Worm (Caenorhabditis elegans) whole organism, young adult: ENCODE measurements around the gene algn-5.

ENCODE experiments used
- madf-8 ChIP-seq: fragments of 200-800 bp; sonication (Bioruptor generic); conservative IDR thresholded peaks from 2 replicates; pipeline ENCODE4 v1.3.6; 2022; ENCODE audit warnings: missing genetic modification reagents, missing genetic modification characterization, missing compliant biosample characterization
- nhr-90 ChIP-seq: sonication (generic microtip); optimal IDR thresholded peaks from 2 replicates; lab custom pipeline; 2016; ENCODE audit warnings: missing genotype, mild to moderate bottlenecking, missing genetic modification characterization, missing compliant biosample characterization
- rec-8 ChIP-seq, 2 experiments: sonication (generic microtip); optimal IDR thresholded peaks; 2 replicates each; lab custom pipeline; 2016; ENCODE audit warnings: mild to moderate bottlenecking in 2 of 2, missing genetic modification characterization in 2 of 2, missing genetic modification reagents in 2 of 2, missing genotype in 2 of 2, missing biosample characterization in 1 of 2, missing compliant biosample characterization in 1 of 2, moderate library complexity in 1 of 2
- sea-2 ChIP-seq: fragments of 200-800 bp; sonication (Bioruptor generic); IDR thresholded peaks from 2 replicates; pipeline ENCODE4 v1.3.6; 2022; ENCODE audit warnings: missing genetic modification characterization, missing compliant biosample characterization
- tbx-9 ChIP-seq: sonication (generic microtip); optimal IDR thresholded peaks from 2 replicates; lab custom pipeline; 2016; ENCODE audit warnings: borderline replicate concordance, missing genetic modification characterization, inconsistent platforms, missing compliant biosample characterization

- TF ChIP-seq rec-8 (tag; optimal IDR thresholded peaks at IDR 0.05; lab: Kevin White, UChicago) (no peak), madf-8 (GFP tag; lab: Robert Waterston, UW) (no peak), nhr-90 (tag; lab: Kevin White, UChicago) (no peak), tbx-9 (no peak), sea-2 (no peak)
Observed at ce11 chrV:4185885-4186284, 9.5 kb upstream of the algn-5 start.
